Worm (Caenorhabditis elegans) whole organism, L4/young adult: Measurements from ENCODE around the gene srlf-9.

Source experiments
- W03F9.2 ChIP-seq: fragments of 150-350 bp; optimal IDR thresholded peaks from 2 replicates; lab custom pipeline; 2014; ENCODE audit warnings: missing biosample characterization, missing genetic modification characterization
- him-1 ChIP-seq: sonication (generic microtip); optimal IDR thresholded peaks from 2 replicates; lab custom pipeline; 2016; ENCODE audit warnings: missing genotype, missing genetic modification reagents, missing genetic modification characterization, missing compliant biosample characterization

- TF ChIP-seq W03F9.2 (tag; lab: Kevin White, UChicago) (no peak), him-1 (tag; lab: Kevin White, UChicago) (no peak)
These were observed 37.8 kb upstream of the srlf-9 start, which contains the start of gene ciao-2B for ce11 chrIII:13439415-13439814.
